Worm (Caenorhabditis elegans): ENCODE measurements around the gene C53C11.2.
A peak's percentile ranks its signal among the peaks of the same experiment; 100 is the strongest.

C53C11.2 gene

ce11 chrX:17336354-17336753 lies at the start of gene C53C11.2:
Gene C53C11.2, plus strand, starts transcription at chrX:17336637.
- TF ChIP-seq mls-2 (tag; optimal IDR thresholded peaks at IDR 0.05): no peak
- no peak for TF ChIP-seq drap-1 (GFP tag; optimal IDR thresholded peaks at IDR 0.05)
- TF ChIP-seq ztf-11 (tag; optimal IDR thresholded peaks at IDR 0.05): no peak
- TF ChIP-seq elt-3 (tag; optimal IDR thresholded peaks at IDR 0.05): no peak
- no peak for TF ChIP-seq hlh-1 (tag; optimal IDR thresholded peaks at IDR 0.05)
- no peak for TF ChIP-seq unc-39 (tag; optimal IDR thresholded peaks at IDR 0.05)
- TF ChIP-seq snpc-4 (tag; optimal IDR thresholded peaks at IDR 0.05): no peak
- no peak for TF ChIP-seq nhr-12 (tag; optimal IDR thresholded peaks at IDR 0.05)
- TF ChIP-seq mep-1 (tag; optimal IDR thresholded peaks at IDR 0.05): no peak
- no peak for TF ChIP-seq zip-8 (tag; optimal IDR thresholded peaks at IDR 0.05)
- TF ChIP-seq lin-32 (GFP tag; optimal IDR thresholded peaks at IDR 0.05): no peak
- no peak for TF ChIP-seq mab-5 (tag; optimal IDR thresholded peaks at IDR 0.05)
- TF ChIP-seq sptf-1 (tag; optimal IDR thresholded peaks at IDR 0.05): no peak
- no peak for TF ChIP-seq M03D4.4 (tag; optimal IDR thresholded peaks at IDR 0.05)
- TF ChIP-seq cnd-1 (tag; optimal IDR thresholded peaks at IDR 0.05): no peak
- no peak for TF ChIP-seq nhr-2 (tag; optimal IDR thresholded peaks at IDR 0.05)
- TF ChIP-seq nhr-28 (tag; optimal IDR thresholded peaks at IDR 0.05): no peak
- TF ChIP-seq pha-4 (tag; optimal IDR thresholded peaks at IDR 0.05): no peak
- no peak for TF ChIP-seq nhr-237 (tag; optimal IDR thresholded peaks at IDR 0.05)

ce11 chrX:17288378-17288777 lies 48.1 kb upstream of the C53C11.2 start:
- TF ChIP-seq nhr-28 (tag; optimal IDR thresholded peaks at IDR 0.05) (no peak), elt-3 (tag; optimal IDR thresholded peaks at IDR 0.05) (no peak), zip-8 (tag; optimal IDR thresholded peaks at IDR 0.05) (no peak), sem-2 (GFP tag; optimal IDR thresholded peaks at IDR 0.05) (peak; percentile 55), ces-1 (GFP tag; optimal IDR thresholded peaks at IDR 0.05) (no peak), nhr-12 (tag; optimal IDR thresholded peaks at IDR 0.05) (no peak), flh-1 (GFP tag; optimal IDR thresholded peaks at IDR 0.05) (no peak), ztf-11 (tag; optimal IDR thresholded peaks at IDR 0.05) (no peak), M03D4.4 (tag; optimal IDR thresholded peaks at IDR 0.05) (no peak), drap-1 (GFP tag; optimal IDR thresholded peaks at IDR 0.05) (no peak), ceh-83 (GFP tag; optimal IDR thresholded peaks at IDR 0.05) (peak; percentile 87)

ce11 chrX:17294019-17294418 lies 42.4 kb upstream of the C53C11.2 start:
- TF ChIP-seq drap-1 (GFP tag; optimal IDR thresholded peaks at IDR 0.05) (no peak), ztf-11 (tag; optimal IDR thresholded peaks at IDR 0.05) (no peak), snpc-4 (tag; optimal IDR thresholded peaks at IDR 0.05) (no peak), ceh-83 (GFP tag; optimal IDR thresholded peaks at IDR 0.05) (no peak), unc-62 (GFP tag; optimal IDR thresholded peaks at IDR 0.05) (no peak), bed-3 (GFP tag; optimal IDR thresholded peaks at IDR 0.05) (no peak), unc-39 (tag; optimal IDR thresholded peaks at IDR 0.05) (no peak), hlh-1 (tag; optimal IDR thresholded peaks at IDR 0.05) (no peak), cnd-1 (tag; optimal IDR thresholded peaks at IDR 0.05) (no peak), nhr-28 (tag; optimal IDR thresholded peaks at IDR 0.05) (no peak), nhr-237 (tag; optimal IDR thresholded peaks at IDR 0.05) (no peak), flh-1 (GFP tag; optimal IDR thresholded peaks at IDR 0.05) (no peak), nhr-2 (tag; optimal IDR thresholded peaks at IDR 0.05) (no peak), ces-1 (GFP tag; optimal IDR thresholded peaks at IDR 0.05) (no peak), blmp-1 (tag; optimal IDR thresholded peaks at IDR 0.05) (no peak), tbx-8 (GFP tag; optimal IDR thresholded peaks at IDR 0.05) (no peak)

ce11 chrX:17294728-17295127 lies 41.7 kb upstream of the C53C11.2 start, which contains the start of gene C33E10.8:
Gene C33E10.8, minus strand, starts transcription at chrX:17294828.
- TF ChIP-seq mls-2 (tag; optimal IDR thresholded peaks at IDR 0.05): no peak
- TF ChIP-seq nhr-28 (tag; optimal IDR thresholded peaks at IDR 0.05): no peak
- TF ChIP-seq ham-2 (GFP tag; optimal IDR thresholded peaks at IDR 0.05): no peak
- TF ChIP-seq flh-1 (GFP tag; optimal IDR thresholded peaks at IDR 0.05): no peak

ce11 chrX:17297408-17297807 lies 39.0 kb upstream of the C53C11.2 start:
- TF ChIP-seq bed-3 (GFP tag; optimal IDR thresholded peaks at IDR 0.05) (no peak), lsy-2 (tag; optimal IDR thresholded peaks at IDR 0.05) (peak; percentile 56)

ce11 chrX:17300735-17301134 lies 35.7 kb upstream of the C53C11.2 start:
- no peak for TF ChIP-seq ceh-83 (GFP tag; optimal IDR thresholded peaks at IDR 0.05)
- TF ChIP-seq lin-13 (tag; optimal IDR thresholded peaks at IDR 0.05): no peak
- TF ChIP-seq ztf-11 (tag; optimal IDR thresholded peaks at IDR 0.05): no peak
- no peak for TF ChIP-seq elt-1 (tag; optimal IDR thresholded peaks at IDR 0.05; ENCODE audit: borderline replicate concordance, insufficient read depth)
- no peak for TF ChIP-seq elt-3 (tag; optimal IDR thresholded peaks at IDR 0.05)
- TF ChIP-seq unc-120 (tag; optimal IDR thresholded peaks at IDR 0.05; ENCODE audit: poor library complexity, severe bottlenecking): no peak
- no peak for TF ChIP-seq nhr-2 (tag; optimal IDR thresholded peaks at IDR 0.05)
- TF ChIP-seq snpc-4 (tag; optimal IDR thresholded peaks at IDR 0.05): no peak
- no peak for TF ChIP-seq drap-1 (GFP tag; optimal IDR thresholded peaks at IDR 0.05)
- no peak for TF ChIP-seq unc-39 (tag; optimal IDR thresholded peaks at IDR 0.05)
- no peak for TF ChIP-seq mls-2 (tag; optimal IDR thresholded peaks at IDR 0.05)
- no peak for TF ChIP-seq hlh-1 (tag; optimal IDR thresholded peaks at IDR 0.05)
- TF ChIP-seq flh-1 (GFP tag; optimal IDR thresholded peaks at IDR 0.05): no peak
- TF ChIP-seq ceh-43 (GFP tag; optimal IDR thresholded peaks at IDR 0.05): no peak
- no peak for TF ChIP-seq tbx-8 (GFP tag; optimal IDR thresholded peaks at IDR 0.05)
- TF ChIP-seq bed-3 (GFP tag; optimal IDR thresholded peaks at IDR 0.05): no peak
- no peak for TF ChIP-seq ces-1 (GFP tag; optimal IDR thresholded peaks at IDR 0.05)
